Worm (Caenorhabditis elegans) whole organism, late embryonic: ENCODE measurements around the gene nhr-45.

Experiments used
- ceh-31 ChIP-seq: sonication (generic microtip); optimal IDR thresholded peaks from 2 replicates; lab custom pipeline; 2016; ENCODE audit warnings: missing genetic modification characterization, missing compliant biosample characterization
- eyg-1 ChIP-seq: sonication (generic microtip); optimal IDR thresholded peaks from 2 replicates; lab custom pipeline; 2016; ENCODE audit warnings: missing genotype, missing genetic modification characterization, missing compliant biosample characterization
- fkh-6 ChIP-seq: sonication (generic microtip); optimal IDR thresholded peaks from 2 replicates; lab custom pipeline; 2016; ENCODE audit warnings: missing genetic modification characterization, missing compliant biosample characterization
- unc-55 ChIP-seq: sonication (generic microtip); optimal IDR thresholded peaks from 2 replicates; lab custom pipeline; 2017; ENCODE audit warnings: missing biosample characterization, missing genetic modification reagents, missing genetic modification characterization

- TF ChIP-seq unc-55 (GFP tag; lab: Kevin White, UChicago) (no peak), eyg-1 (tag; lab: Kevin White, UChicago) (no peak), ceh-31 (tag; lab: Kevin White, UChicago) (no peak), fkh-6 (tag; lab: Kevin White, UChicago) (no peak)
Observed at ce11 chrX:4654057-4654456, 6.1 kb downstream of the nhr-45 start, which contains the start of gene ceh-1.
